Worm (Caenorhabditis elegans): Measurements from ENCODE around the gene flp-25.

flp-25 gene

ce11 chrIII:9373779-9374178 is 12.5 kb downstream of the flp-25 start:
- TF ChIP-seq che-1 (tag; optimal IDR thresholded peaks at IDR 0.05): no peak
- TF ChIP-seq hlh-8 (tag; optimal IDR thresholded peaks at IDR 0.05): no peak
- TF ChIP-seq hlh-13 (GFP tag; optimal IDR thresholded peaks at IDR 0.05): no peak
- no peak for TF ChIP-seq nfya-1 (tag; optimal IDR thresholded peaks at IDR 0.05)
- TF ChIP-seq lin-11 (tag; optimal IDR thresholded peaks at IDR 0.05): no peak
- no peak for TF ChIP-seq npax-4 (tag; optimal IDR thresholded peaks at IDR 0.05)
- TF ChIP-seq zip-5 (tag; optimal IDR thresholded peaks at IDR 0.05): no peak
- no peak for TF ChIP-seq ceh-34 (tag; optimal IDR thresholded peaks at IDR 0.05)
- no peak for TF ChIP-seq ceh-24 (tag; optimal IDR thresholded peaks at IDR 0.05)
- no peak for TF ChIP-seq unc-86 (tag; optimal IDR thresholded peaks at IDR 0.05)
- no peak for TF ChIP-seq sox-4 (tag; optimal IDR thresholded peaks at IDR 0.05)
- TF ChIP-seq sdc-2 (tag; optimal IDR thresholded peaks at IDR 0.05): no peak
- TF ChIP-seq pat-9 (tag; optimal IDR thresholded peaks at IDR 0.05): no peak
- no peak for TF ChIP-seq elt-4 (tag; optimal IDR thresholded peaks at IDR 0.05)
- TF ChIP-seq ceh-30 (tag; optimal IDR thresholded peaks at IDR 0.05): no peak
- TF ChIP-seq fkh-6 (tag; optimal IDR thresholded peaks at IDR 0.05): no peak
- TF ChIP-seq pros-1 (tag; optimal IDR thresholded peaks at IDR 0.05): no peak
- no peak for TF ChIP-seq T23F11.4 (GFP tag; optimal IDR thresholded peaks at IDR 0.05)
- TF ChIP-seq tbx-7 (tag; optimal IDR thresholded peaks at IDR 0.05): no peak
- TF ChIP-seq pha-4 (tag; optimal IDR thresholded peaks at IDR 0.05): no peak

- TF ChIP-seq pax-1 (tag; optimal IDR thresholded peaks at IDR 0.05) (no peak), ets-4 (tag; optimal IDR thresholded peaks at IDR 0.05) (no peak), ref-2 (tag; optimal IDR thresholded peaks at IDR 0.05) (no peak), F13H6.1 (tag; optimal IDR thresholded peaks at IDR 0.05) (no peak), sox-2 (GFP tag; IDR thresholded peaks at IDR 0.05) (no peak), npax-4 (tag; optimal IDR thresholded peaks at IDR 0.05) (no peak), rnt-1 (tag; optimal IDR thresholded peaks at IDR 0.05) (no peak), gmeb-2 (tag; optimal IDR thresholded peaks at IDR 0.05) (no peak)
These were observed 15.4 kb downstream of the flp-25 start for ce11 chrIII:9376701-9377100.

- TF ChIP-seq dmd-4 (tag; optimal IDR thresholded peaks at IDR 0.05; ENCODE audit: borderline replicate concordance) (no peak), eyg-1 (tag; optimal IDR thresholded peaks at IDR 0.05) (no peak), ceh-22 (tag; optimal IDR thresholded peaks at IDR 0.05) (no peak), ceh-34 (tag; optimal IDR thresholded peaks at IDR 0.05) (no peak)
These were observed 22.2 kb downstream of the flp-25 start, which contains the start of gene tkr-1 for ce11 chrIII:9383496-9383895. Gene tkr-1 (plus strand): TSS chrIII:9383796.

- no peak for TF ChIP-seq F13H6.1 (tag; optimal IDR thresholded peaks at IDR 0.05)
- TF ChIP-seq npax-4 (tag; optimal IDR thresholded peaks at IDR 0.05): no peak
- TF ChIP-seq K02D7.2 (tag; optimal IDR thresholded peaks at IDR 0.05): no peak
- no peak for TF ChIP-seq rnt-1 (tag; optimal IDR thresholded peaks at IDR 0.05)
- TF ChIP-seq nfya-1 (tag; optimal IDR thresholded peaks at IDR 0.05): no peak
- no peak for TF ChIP-seq K09A11.1 (tag; optimal IDR thresholded peaks at IDR 0.05; ENCODE audit: insufficient read depth)
- no peak for TF ChIP-seq lim-6 (tag; optimal IDR thresholded peaks at IDR 0.05)
- TF ChIP-seq pha-4 (tag; optimal IDR thresholded peaks at IDR 0.05): no peak
These were observed 24.2 kb downstream of the flp-25 start, which contains the start of gene C38C10.3 for ce11 chrIII:9385543-9385942. Gene C38C10.3 (minus strand): TSS chrIII:9385643.

ce11 chrIII:9390007-9390406 is 28.7 kb downstream of the flp-25 start, which contains the start of gene slc-17.2:
Gene slc-17.2 (minus strand): TSS chrIII:9390107.
- no peak for TF ChIP-seq pha-4 (tag; optimal IDR thresholded peaks at IDR 0.05)
- TF ChIP-seq pag-3 (tag; optimal IDR thresholded peaks at IDR 0.05; ENCODE audit: borderline replicate concordance): no peak
- no peak for TF ChIP-seq pat-9 (tag; optimal IDR thresholded peaks at IDR 0.05)
- TF ChIP-seq rnt-1 (tag; optimal IDR thresholded peaks at IDR 0.05): no peak
- no peak for TF ChIP-seq hlh-8 (tag; optimal IDR thresholded peaks at IDR 0.05)
- TF ChIP-seq ceh-19 (GFP tag; optimal IDR thresholded peaks at IDR 0.05): no peak
- TF ChIP-seq tbx-7 (tag; optimal IDR thresholded peaks at IDR 0.05): no peak
- no peak for TF ChIP-seq ceh-9 (tag; optimal IDR thresholded peaks at IDR 0.05)
- TF ChIP-seq lim-6 (tag; optimal IDR thresholded peaks at IDR 0.05): no peak
- TF ChIP-seq lin-11 (tag; optimal IDR thresholded peaks at IDR 0.05): no peak
- TF ChIP-seq elt-4 (tag; optimal IDR thresholded peaks at IDR 0.05): no peak
- TF ChIP-seq ahr-1 (tag; optimal IDR thresholded peaks at IDR 0.05): no peak
- no peak for TF ChIP-seq hlh-15 (tag; optimal IDR thresholded peaks at IDR 0.05)
- TF ChIP-seq pha-2 (tag; optimal IDR thresholded peaks at IDR 0.05): no peak
- no peak for TF ChIP-seq sox-4 (tag; optimal IDR thresholded peaks at IDR 0.05)
- no peak for TF ChIP-seq gmeb-2 (tag; optimal IDR thresholded peaks at IDR 0.05)
- TF ChIP-seq F13H6.1 (tag; optimal IDR thresholded peaks at IDR 0.05): no peak
- TF ChIP-seq ttx-3 (tag; optimal IDR thresholded peaks at IDR 0.05): no peak

Data from whole organism, late embryonic.